Fruit fly (Drosophila melanogaster) whole organism, embryonic: ENCODE results near the gene Sfp77F.

Source experiments
- Aef1 ChIP-seq: fragments of 200-800 bp; sonication (Bioruptor generic); IDR thresholded peaks from 3 replicates; pipeline ENCODE4 v1.3.6; 2022; ENCODE audit warnings: missing biosample characterization, missing genetic modification characterization
- Awh ChIP-seq: fragments of 200-800 bp; sonication (Bioruptor generic); IDR thresholded peaks from 2 replicates; pipeline ENCODE4, ENCODE4 v1.3.6; 2022; ENCODE audit warnings: missing biosample characterization, missing genetic modification characterization
- B-H1 ChIP-seq: fragments of 200-800 bp; sonication (Bioruptor generic); IDR thresholded peaks from 3 replicates; pipeline ENCODE4 v1.3.6; 2022; ENCODE audit warnings: missing biosample characterization, missing genetic modification characterization
- CG10147 ChIP-seq: fragments of 200-800 bp; sonication (Bioruptor generic); optimal IDR thresholded peaks from 2 replicates; lab custom pipeline; 2019; ENCODE audit warnings: missing biosample characterization, mild to moderate bottlenecking, missing genetic modification characterization, moderate library complexity
- CG10366 ChIP-seq: fragments of 200-800 bp; sonication (Bioruptor generic); IDR thresholded peaks from 2 replicates; pipeline ENCODE4 v1.3.6; 2022; ENCODE audit warnings: missing biosample characterization, missing genetic modification characterization
- CG10543 ChIP-seq: fragments of 200-800 bp; sonication (Bioruptor generic); optimal IDR thresholded peaks from 3 replicates; lab custom pipeline; 2017; ENCODE audit warnings: missing biosample characterization, mild to moderate bottlenecking, missing genetic modification characterization, moderate library complexity
- CG11695 ChIP-seq: fragments of 200-800 bp; sonication (Bioruptor generic); IDR thresholded peaks from 3 replicates; pipeline ENCODE4 v1.3.6; 2022; ENCODE audit warnings: missing biosample characterization, missing genetic modification characterization
- CG13894 ChIP-seq: fragments of 200-800 bp; sonication (Bioruptor generic); optimal IDR thresholded peaks from 3 replicates; lab custom pipeline; 2018; ENCODE audit warnings: missing biosample characterization, mild to moderate bottlenecking, missing genetic modification characterization, moderate library complexity
- CG14965 ChIP-seq: fragments of 200-800 bp; sonication (Bioruptor generic); optimal IDR thresholded peaks from 2 replicates; lab custom pipeline; 2016; ENCODE audit warnings: missing biosample characterization, missing genetic modification characterization, borderline replicate concordance
- CG15011 ChIP-seq: fragments of 200-800 bp; sonication (Bioruptor generic); optimal IDR thresholded peaks from 3 replicates; lab custom pipeline; 2018; ENCODE audit warnings: missing biosample characterization, mild to moderate bottlenecking, missing genetic modification characterization
- CG15479 ChIP-seq: fragments of 200-800 bp; sonication (Bioruptor generic); optimal IDR thresholded peaks from 3 replicates; lab custom pipeline; 2019; ENCODE audit warnings: missing biosample characterization, mild to moderate bottlenecking, missing genetic modification characterization, moderate library complexity
- CG2202 ChIP-seq: fragments of 200-800 bp; sonication (Bioruptor generic); optimal IDR thresholded peaks from 2 replicates; lab custom pipeline; 2018; ENCODE audit warnings: missing biosample characterization, mild to moderate bottlenecking, missing genetic modification characterization
- CG31441 ChIP-seq: fragments of 200-800 bp; sonication (Bioruptor generic); IDR thresholded peaks from 2 replicates; pipeline ENCODE4 v1.3.6; 2022; ENCODE audit warnings: missing biosample characterization, missing genetic modification characterization
- CG34376 ChIP-seq: fragments of 200-800 bp; sonication (Bioruptor generic); optimal IDR thresholded peaks from 2 replicates; lab custom pipeline; 2018; ENCODE audit warnings: missing biosample characterization, mild to moderate bottlenecking, missing genetic modification characterization
- CG6689 ChIP-seq: fragments of 200-800 bp; sonication (Bioruptor generic); IDR thresholded peaks from 2 replicates; pipeline ENCODE4 v1.3.6; 2022; ENCODE audit warnings: missing biosample characterization, missing genetic modification characterization
- CG7556 ChIP-seq: fragments of 200-800 bp; sonication (Bioruptor generic); optimal IDR thresholded peaks from 2 replicates; lab custom pipeline; 2017; ENCODE audit warnings: missing biosample characterization, mild to moderate bottlenecking, missing genetic modification characterization
- CG7745 ChIP-seq: fragments of 200-800 bp; sonication (Bioruptor generic); optimal IDR thresholded peaks from 2 replicates; lab custom pipeline; 2018; ENCODE audit warnings: missing biosample characterization, mild to moderate bottlenecking, missing genetic modification characterization, moderate library complexity
- CG7963 ChIP-seq: fragments of 200-800 bp; sonication (Bioruptor generic); IDR thresholded peaks from 3 replicates; pipeline ENCODE4 v1.3.6; 2022; ENCODE audit warnings: missing biosample characterization, missing genetic modification characterization; ENCODE audit not compliant: partially characterized antibody
- CG8281 ChIP-seq: fragments of 200-800 bp; sonication (Bioruptor generic); optimal IDR thresholded peaks from 2 replicates; lab custom pipeline; 2018; ENCODE audit warnings: missing biosample characterization, mild to moderate bottlenecking, missing genetic modification characterization, moderate library complexity
- CG9932 ChIP-seq: fragments of 200-800 bp; sonication (Bioruptor generic); IDR thresholded peaks from 2 replicates; pipeline ENCODE4 v1.3.6; 2022; ENCODE audit warnings: missing biosample characterization, missing genetic modification characterization
- HLH4C ChIP-seq: fragments of 200-800 bp; sonication (Bioruptor generic); IDR thresholded peaks from 3 replicates; pipeline ENCODE4 v1.3.6; 2022; ENCODE audit warnings: missing biosample characterization, missing genetic modification characterization; ENCODE audit not compliant: partially characterized antibody
- Hmx ChIP-seq: fragments of 200-800 bp; sonication (Bioruptor generic); optimal IDR thresholded peaks from 2 replicates; lab custom pipeline; 2016; ENCODE audit warnings: missing biosample characterization, missing genetic modification characterization
- NC2α ChIP-seq: fragments of 200-800 bp; sonication (Bioruptor generic); optimal IDR thresholded peaks from 2 replicates; lab custom pipeline; 2016; ENCODE audit warnings: missing biosample characterization, missing genetic modification characterization
- Sry-δ ChIP-seq: fragments of 200-800 bp; sonication (Bioruptor generic); optimal IDR thresholded peaks from 2 replicates; lab custom pipeline; 2016; ENCODE audit warnings: missing biosample characterization, missing genetic modification characterization
- Stat92E ChIP-seq, 3 experiments: fragments of >200 bp in 2 of 3; fragments of 200-800 bp in 1 of 3; sonication (Bioruptor generic) in 1 of 3; optimal IDR thresholded peaks; 2 replicates each; lab custom pipeline; 2017 to 2019; ENCODE audit warnings: missing biosample characterization in 3 of 3, missing genetic modification characterization in 3 of 3, mild to moderate bottlenecking in 1 of 3, moderate library complexity in 1 of 3
- Tbp ChIP-seq: fragments of >200 bp; optimal IDR thresholded peaks from 2 replicates; lab custom pipeline; 2018; ENCODE audit warnings: missing biosample characterization, missing genetic modification characterization
- ac ChIP-seq: fragments of 200-800 bp; sonication (Bioruptor generic); optimal IDR thresholded peaks from 3 replicates; lab custom pipeline; 2017; ENCODE audit warnings: missing biosample characterization, mild to moderate bottlenecking, missing genetic modification characterization
- dati ChIP-seq: fragments of 200-800 bp; sonication (Bioruptor generic); IDR thresholded peaks from 2 replicates; pipeline ENCODE4 v1.3.6; 2022; ENCODE audit warnings: missing biosample characterization, missing genetic modification characterization
- disco-r ChIP-seq: fragments of 200-800 bp; sonication (Bioruptor generic); optimal IDR thresholded peaks from 2 replicates; lab custom pipeline; 2016; ENCODE audit warnings: missing biosample characterization, missing genetic modification characterization
- dm ChIP-seq: fragments of 200-800 bp; sonication (Bioruptor generic); optimal IDR thresholded peaks from 3 replicates; lab custom pipeline; 2016; ENCODE audit warnings: missing biosample characterization, missing genetic modification characterization
- esg ChIP-seq: fragments of 200-800 bp; sonication (Bioruptor generic); conservative IDR thresholded peaks from 2 replicates; pipeline ENCODE4 v1.3.6; 2022; ENCODE audit warnings: missing biosample characterization, missing genetic modification characterization
- eve ChIP-seq, 2 experiments: fragments of >200 bp; optimal IDR thresholded peaks; 2 replicates each; lab custom pipeline; 2017; ENCODE audit warnings: missing biosample characterization in 2 of 2, missing genetic modification characterization in 2 of 2
- ftz-f1 ChIP-seq: fragments of 200-800 bp; sonication (Bioruptor generic); optimal IDR thresholded peaks from 2 replicates; lab custom pipeline; 2016; ENCODE audit warnings: missing biosample characterization, missing genetic modification characterization
- gfzf ChIP-seq: fragments of 200-800 bp; sonication (Bioruptor generic); optimal IDR thresholded peaks from 2 replicates; lab custom pipeline; 2016; ENCODE audit warnings: missing biosample characterization, mild to moderate bottlenecking, missing genetic modification characterization, moderate library complexity
- hbn ChIP-seq: fragments of 200-800 bp; sonication (Bioruptor generic); IDR thresholded peaks from 2 replicates; pipeline ENCODE4 v1.3.6; 2022; ENCODE audit warnings: missing biosample characterization, missing genetic modification characterization; ENCODE audit not compliant: partially characterized antibody
- klu ChIP-seq: fragments of 200-800 bp; sonication (Bioruptor generic); IDR thresholded peaks from 2 replicates; pipeline ENCODE4 v1.3.6; 2022; ENCODE audit warnings: missing biosample characterization, missing genetic modification characterization
- lov ChIP-seq, 2 experiments: fragments of 200-800 bp in 1 of 2; fragments of >200 bp in 1 of 2; sonication (Bioruptor generic) in 1 of 2; IDR thresholded peaks in 1 of 2; optimal IDR thresholded peaks in 1 of 2; 2 replicates in 1 of 2; 3 replicates in 1 of 2; pipeline versions ENCODE4 v1.3.6 to Lab custom; 2017 to 2022; ENCODE audit warnings: missing biosample characterization in 1 of 2, missing genetic modification characterization in 1 of 2
- nom ChIP-seq: fragments of 200-800 bp; sonication (Bioruptor generic); optimal IDR thresholded peaks from 2 replicates; lab custom pipeline; 2017; ENCODE audit warnings: missing biosample characterization, missing genetic modification characterization, mild to moderate bottlenecking, moderate library complexity, missing genetic modification reagents
- org-1 ChIP-seq: fragments of 200-800 bp; sonication (Bioruptor generic); optimal IDR thresholded peaks from 2 replicates; lab custom pipeline; 2017; ENCODE audit warnings: missing biosample characterization, missing genetic modification characterization
- pan ChIP-seq, 4 experiments: fragments of >200 bp in 3 of 4; fragments of 200-800 bp in 1 of 4; sonication (Bioruptor generic) in 1 of 4; optimal IDR thresholded peaks in 3 of 4; IDR thresholded peaks in 1 of 4; 2 replicates each; pipeline versions ENCODE4 v1.3.6 to Lab custom; 2017 to 2022; ENCODE audit warnings: missing biosample characterization in 2 of 4, missing genetic modification characterization in 2 of 4, mixed read lengths in 1 of 4
- phol ChIP-seq: fragments of 200-800 bp; sonication (Bioruptor generic); optimal IDR thresholded peaks from 3 replicates; lab custom pipeline; 2018; ENCODE audit warnings: missing biosample characterization, mild to moderate bottlenecking, missing genetic modification characterization, moderate library complexity
- ranshi ChIP-seq: fragments of 200-800 bp; sonication (Bioruptor generic); IDR thresholded peaks from 2 replicates; pipeline ENCODE4 v1.3.6; 2022; ENCODE audit warnings: missing biosample characterization, missing genetic modification characterization
- repo ChIP-seq: fragments of 200-800 bp; sonication (Bioruptor generic); optimal IDR thresholded peaks from 2 replicates; lab custom pipeline; 2016; ENCODE audit warnings: missing biosample characterization, missing genetic modification characterization
- ro ChIP-seq: fragments of 200-800 bp; sonication (Bioruptor generic); IDR thresholded peaks from 2 replicates; pipeline ENCODE4 v1.3.6; 2022; ENCODE audit warnings: missing biosample characterization, missing genetic modification characterization
- row ChIP-seq: fragments of 200-800 bp; sonication (Bioruptor generic); IDR thresholded peaks from 3 replicates; pipeline ENCODE4 v1.3.6; 2022; ENCODE audit warnings: missing biosample characterization, missing genetic modification characterization
- sd ChIP-seq: fragments of 200-800 bp; sonication (Bioruptor generic); optimal IDR thresholded peaks from 3 replicates; lab custom pipeline; 2018; ENCODE audit warnings: missing biosample characterization, mild to moderate bottlenecking, missing genetic modification characterization, moderate library complexity
- sens ChIP-seq: fragments of 200-800 bp; sonication (Bioruptor generic); peaks from one replicate; lab custom pipeline; 2016; ENCODE audit warnings: missing biosample characterization, missing genetic modification characterization
- sr ChIP-seq: fragments of 200-800 bp; sonication (Bioruptor generic); IDR thresholded peaks from 3 replicates; pipeline ENCODE4 v1.3.6; 2022; ENCODE audit warnings: missing biosample characterization, missing genetic modification characterization
- zen2 ChIP-seq: fragments of 200-800 bp; sonication (Bioruptor generic); IDR thresholded peaks from 3 replicates; pipeline ENCODE4 v1.3.6; 2022; ENCODE audit warnings: missing biosample characterization, missing genetic modification characterization; ENCODE audit not compliant: partially characterized antibody

Gene Sfp77F

dm6 chr3L:20923030-20923591, 25.9 kb upstream of the Sfp77F start (continued):
- TF ChIP-seq sd (tag; lab: Kevin White, UChicago) (no peak), sr (GFP tag; lab: Robert Waterston, UW) (no peak), Aef1 (0 out of 3 replicates have a peak, but pooled peaks have one; percentile 26), repo (no peak), dm (GFP tag; lab: Kevin White, UChicago) (no peak), CG6689 (GFP tag; lab: Robert Waterston, UW) (peak; percentile 58), Awh (GFP tag; lab: Robert Waterston, UW) (0 out of 2 replicates have a peak, but pooled peaks have one; percentile 26), CG7963 (GFP tag; lab: Robert Waterston, UW) (no peak), Hmx (GFP tag; lab: Kevin White, UChicago) (no peak), CG14965 (GFP tag; lab: Kevin White, UChicago) (no peak), CG34376 (GFP tag; lab: Kevin White, UChicago) (no peak), esg (GFP tag; lab: Robert Waterston, UW) (no peak; the same call in 1 of the 2 replicates), CG31441 (GFP tag; lab: Robert Waterston, UW) (peak; percentile 69), CG7745 (no peak), gfzf (GFP tag; lab: Kevin White, UChicago) (no peak), nom (GFP tag; lab: Kevin White, UChicago) (peak; percentile 61), HLH4C (GFP tag; lab: Robert Waterston, UW) (no peak), dati (GFP tag; lab: Robert Waterston, UW) (no peak), ro (GFP tag; lab: Robert Waterston, UW) (no peak; the same call in 1 of the 2 replicates), eve (GFP tag; optimal IDR thresholded peaks at IDR 0.05; lab: Kevin White, UChicago) (no peak), ac (GFP tag; lab: Kevin White, UChicago) (peak; percentile 57), row (GFP tag; lab: Robert Waterston, UW) (peak; percentile 68), disco-r (no peak), CG7556 (GFP tag; lab: Kevin White, UChicago) (peak; percentile 21), NC2α (GFP tag; lab: Kevin White, UChicago) (peak; percentile 18), CG10147 (GFP tag; lab: Kevin White, UChicago) (no peak), CG9932 (no peak), ftz-f1 (GFP tag; lab: Kevin White, UChicago) (no peak), Sry-δ (no peak), klu (GFP tag; lab: Robert Waterston, UW) (no peak), ranshi (GFP tag; lab: Robert Waterston, UW) (no peak), Stat92E (GFP tag; optimal IDR thresholded peaks at IDR 0.05; lab: Kevin White, UChicago) (no peak), Tbp (GFP tag; lab: Kevin White, UChicago) (no peak), B-H1 (GFP tag; lab: Robert Waterston, UW) (peak; percentile 22; the same call in 1 of the 3 replicates), CG10366 (GFP tag; lab: Robert Waterston, UW) (no peak), org-1 (GFP tag; lab: Kevin White, UChicago) (no peak), sens (GFP tag; lab: Kevin White, UChicago) (peak; percentile 93), CG15011 (GFP tag; lab: Kevin White, UChicago) (no peak), phol (peak; percentile 63), zen2 (GFP tag; lab: Robert Waterston, UW) (no peak), pan (optimal IDR thresholded peaks at IDR 0.05; lab: Kevin White, UChicago) (peak in 1 of 2 experiments; percentile 34), pan (GFP tag; optimal IDR thresholded peaks at IDR 0.05 in 1 of 2, IDR thresholded peaks at IDR 0.05 in 1 of 2) (peak in 1 of 2 experiments; percentile 53), hbn (GFP tag; lab: Robert Waterston, UW) (no peak), CG11695 (GFP tag; lab: Robert Waterston, UW) (peak; percentile 43; the same call in 1 of the 3 replicates), CG13894 (tag; lab: Kevin White, UChicago) (no peak), CG10543 (no peak), CG15479 (GFP tag; lab: Kevin White, UChicago) (no peak), CG8281 (tag; lab: Kevin White, UChicago) (no peak), CG2202 (tag; lab: Kevin White, UChicago) (peak; percentile 59), lov (optimal IDR thresholded peaks at IDR 0.05; lab: Kevin White, UChicago) (no peak), lov (GFP tag; IDR thresholded peaks at IDR 0.05; lab: Robert Waterston, UW) (no peak)
